Fruit fly (Drosophila melanogaster) whole organism, embryonic: ENCODE results near the gene vih.

ENCODE experiments used
- Adf1 ChIP-seq: fragments of 200-800 bp; sonication (Bioruptor generic); IDR thresholded peaks from 2 replicates; pipeline ENCODE4 v1.3.6; 2022; ENCODE audit warnings: missing biosample characterization, missing genetic modification characterization
- Antp ChIP-seq: fragments of 200-800 bp; sonication (Bioruptor generic); optimal IDR thresholded peaks from 3 replicates; lab custom pipeline; 2016; ENCODE audit warnings: missing biosample characterization, missing genetic modification characterization
- Asciz ChIP-seq: fragments of 200-800 bp; sonication (Bioruptor generic); optimal IDR thresholded peaks from 2 replicates; lab custom pipeline; 2017; ENCODE audit warnings: missing biosample characterization, mild to moderate bottlenecking, missing genetic modification characterization, missing genetic modification reagents
- Bdp1 ChIP-seq: fragments of 200-800 bp; sonication (Bioruptor generic); optimal IDR thresholded peaks from 3 replicates; lab custom pipeline; 2016; ENCODE audit warnings: missing biosample characterization, missing genetic modification characterization
- Bteb2 ChIP-seq: fragments of 200-800 bp; sonication (Bioruptor generic); optimal IDR thresholded peaks from 2 replicates; lab custom pipeline; 2016; ENCODE audit warnings: missing biosample characterization, missing genetic modification characterization
- CG10366 ChIP-seq: fragments of 200-800 bp; sonication (Bioruptor generic); IDR thresholded peaks from 2 replicates; pipeline ENCODE4 v1.3.6; 2022; ENCODE audit warnings: missing biosample characterization, missing genetic modification characterization
- CG10654 ChIP-seq: fragments of 200-800 bp; sonication (Bioruptor generic); optimal IDR thresholded peaks from 2 replicates; lab custom pipeline; 2016; ENCODE audit warnings: missing biosample characterization, missing genetic modification characterization
- CG12236 ChIP-seq: fragments of 200-800 bp; sonication (Bioruptor generic); optimal IDR thresholded peaks from 2 replicates; lab custom pipeline; 2016; ENCODE audit warnings: missing biosample characterization, missing genetic modification characterization
- CG15479 ChIP-seq: fragments of 200-800 bp; sonication (Bioruptor generic); optimal IDR thresholded peaks from 3 replicates; lab custom pipeline; 2019; ENCODE audit warnings: missing biosample characterization, mild to moderate bottlenecking, missing genetic modification characterization, moderate library complexity
- CG15601 ChIP-seq: fragments of 200-800 bp; sonication (Bioruptor generic); optimal IDR thresholded peaks from 3 replicates; lab custom pipeline; 2019; ENCODE audit warnings: missing biosample characterization, mild to moderate bottlenecking, missing genetic modification characterization, moderate library complexity
- CG16779 ChIP-seq: fragments of 200-800 bp; sonication (Bioruptor generic); IDR thresholded peaks from 2 replicates; pipeline ENCODE4 v1.3.6; 2022; ENCODE audit warnings: missing biosample characterization, missing genetic modification characterization
- CG16863 ChIP-seq: fragments of 200-800 bp; sonication (Bioruptor generic); optimal IDR thresholded peaks from 3 replicates; lab custom pipeline; 2016; ENCODE audit warnings: missing biosample characterization, missing genetic modification characterization
- CG33557 ChIP-seq: fragments of 200-800 bp; sonication (Bioruptor generic); optimal IDR thresholded peaks from 2 replicates; lab custom pipeline; 2019; ENCODE audit warnings: missing biosample characterization, mild to moderate bottlenecking, missing genetic modification characterization, moderate library complexity
- CG3407 ChIP-seq: fragments of 200-800 bp; sonication (Bioruptor generic); optimal IDR thresholded peaks from 2 replicates; lab custom pipeline; 2018; ENCODE audit warnings: missing biosample characterization, mild to moderate bottlenecking, missing genetic modification characterization
- CG6813 ChIP-seq: fragments of 200-800 bp; sonication (Bioruptor generic); optimal IDR thresholded peaks from 2 replicates; lab custom pipeline; 2017; ENCODE audit warnings: missing biosample characterization, missing genetic modification characterization, mild to moderate bottlenecking, moderate library complexity, missing genetic modification reagents
- CG7357 ChIP-seq: fragments of 200-800 bp; sonication (Bioruptor generic); IDR thresholded peaks from 3 replicates; pipeline ENCODE4 v1.3.6; 2022; ENCODE audit warnings: missing biosample characterization, missing genetic modification characterization
- CG8924 ChIP-seq: fragments of 200-800 bp; optimal IDR thresholded peaks from 3 replicates; lab custom pipeline; 2019; ENCODE audit warnings: missing biosample characterization, mild to moderate bottlenecking, missing genetic modification characterization, moderate library complexity
- Chrac-16 ChIP-seq: fragments of 200-800 bp; sonication (Bioruptor generic); optimal IDR thresholded peaks from 3 replicates; lab custom pipeline; 2016; ENCODE audit warnings: missing biosample characterization, missing genetic modification characterization
- CoRest ChIP-seq: fragments of 200-800 bp; sonication (Bioruptor generic); optimal IDR thresholded peaks from 3 replicates; lab custom pipeline; 2018; ENCODE audit warnings: missing biosample characterization, mild to moderate bottlenecking, missing genetic modification characterization, moderate library complexity
- Deaf1 ChIP-seq: fragments of 200-800 bp; optimal IDR thresholded peaks from 3 replicates; lab custom pipeline; 2019; ENCODE audit warnings: missing biosample characterization, mild to moderate bottlenecking, missing genetic modification characterization, moderate library complexity
- Ets65A ChIP-seq: fragments of 200-800 bp; sonication (Bioruptor generic); peaks from one replicate; lab custom pipeline; 2016; ENCODE audit warnings: missing biosample characterization, missing genetic modification characterization
- Ets97D ChIP-seq: fragments of 200-800 bp; sonication (Bioruptor generic); optimal IDR thresholded peaks from 3 replicates; lab custom pipeline; 2016; ENCODE audit warnings: missing biosample characterization, missing genetic modification characterization
- GATAe ChIP-seq: fragments of 200-800 bp; sonication (Bioruptor generic); conservative IDR thresholded peaks from 2 replicates; pipeline ENCODE4 v1.3.6; 2022; ENCODE audit warnings: missing biosample characterization, missing genetic modification characterization
- Jarid2 ChIP-seq: fragments of 200-800 bp; sonication (Bioruptor generic); optimal IDR thresholded peaks from 3 replicates; lab custom pipeline; 2017; ENCODE audit warnings: mild to moderate bottlenecking, missing biosample characterization, missing genetic modification reagents, missing genetic modification characterization
- MESR4 ChIP-seq: fragments of 200-800 bp; sonication (Bioruptor generic); optimal IDR thresholded peaks from 2 replicates; lab custom pipeline; 2018; ENCODE audit warnings: missing biosample characterization, mild to moderate bottlenecking, missing genetic modification characterization, moderate library complexity
- Meics ChIP-seq: fragments of 200-800 bp; sonication (Bioruptor generic); optimal IDR thresholded peaks from 2 replicates; lab custom pipeline; 2017; ENCODE audit warnings: missing biosample characterization, mild to moderate bottlenecking, missing genetic modification characterization
- NC2α ChIP-seq: fragments of 200-800 bp; sonication (Bioruptor generic); optimal IDR thresholded peaks from 2 replicates; lab custom pipeline; 2016; ENCODE audit warnings: missing biosample characterization, missing genetic modification characterization
- Neu2 ChIP-seq: fragments of 200-800 bp; sonication (Bioruptor generic); optimal IDR thresholded peaks from 3 replicates; lab custom pipeline; 2016; ENCODE audit warnings: missing biosample characterization, missing genetic modification characterization, borderline replicate concordance
- Sin3A ChIP-seq: fragments of >200 bp; optimal IDR thresholded peaks from 2 replicates; lab custom pipeline; 2018
- YL-1 ChIP-seq: fragments of 200-800 bp; sonication (Bioruptor generic); optimal IDR thresholded peaks from 3 replicates; lab custom pipeline; 2017; ENCODE audit warnings: missing biosample characterization, mild to moderate bottlenecking, missing genetic modification characterization
- bbx ChIP-seq: fragments of 200-800 bp; sonication (Bioruptor generic); IDR thresholded peaks from 2 replicates; pipeline ENCODE4 v1.3.6; 2022; ENCODE audit warnings: missing biosample characterization, missing genetic modification characterization; ENCODE audit not compliant: partially characterized antibody
- br ChIP-seq: fragments of >200 bp; optimal IDR thresholded peaks from 2 replicates; lab custom pipeline; 2017
- bsh ChIP-seq, 2 experiments: fragments of 200-800 bp; sonication (Bioruptor generic); optimal IDR thresholded peaks; 2 replicates each; lab custom pipeline; 2017 to 2018; ENCODE audit warnings: mild to moderate bottlenecking in 2 of 2, missing biosample characterization in 2 of 2, missing genetic modification characterization in 2 of 2, moderate library complexity in 1 of 2
- crc ChIP-seq: fragments of 200-800 bp; sonication (Bioruptor generic); optimal IDR thresholded peaks from 2 replicates; lab custom pipeline; 2016; ENCODE audit warnings: missing biosample characterization, missing genetic modification characterization
- eve ChIP-seq, 2 experiments: fragments of >200 bp; optimal IDR thresholded peaks; 2 replicates each; lab custom pipeline; 2017; ENCODE audit warnings: missing biosample characterization in 2 of 2, missing genetic modification characterization in 2 of 2
- grau ChIP-seq: fragments of 200-800 bp; optimal IDR thresholded peaks from 3 replicates; lab custom pipeline; 2019; ENCODE audit warnings: missing biosample characterization, mild to moderate bottlenecking, missing genetic modification characterization, moderate library complexity
- gsb ChIP-seq: fragments of 200-800 bp; sonication (Bioruptor generic); IDR thresholded peaks from 2 replicates; pipeline ENCODE4 v1.3.6; 2022; ENCODE audit warnings: missing biosample characterization, missing genetic modification characterization
- ind ChIP-seq: fragments of 200-800 bp; sonication (Bioruptor generic); optimal IDR thresholded peaks from 3 replicates; lab custom pipeline; 2016; ENCODE audit warnings: missing biosample characterization, missing genetic modification characterization
- kay ChIP-seq: fragments of 200-800 bp; sonication (Bioruptor generic); optimal IDR thresholded peaks from 2 replicates; lab custom pipeline; 2016; ENCODE audit warnings: missing biosample characterization, missing genetic modification characterization
- klu ChIP-seq: fragments of 200-800 bp; sonication (Bioruptor generic); IDR thresholded peaks from 2 replicates; pipeline ENCODE4 v1.3.6; 2022; ENCODE audit warnings: missing biosample characterization, missing genetic modification characterization
- lab ChIP-seq: fragments of 200-800 bp; sonication (Bioruptor generic); optimal IDR thresholded peaks from 3 replicates; lab custom pipeline; 2017; ENCODE audit warnings: missing biosample characterization, missing genetic modification characterization, mild to moderate bottlenecking, moderate library complexity, missing genetic modification reagents
- nau ChIP-seq: fragments of 200-800 bp; sonication (Bioruptor generic); optimal IDR thresholded peaks from 3 replicates; lab custom pipeline; 2017; ENCODE audit warnings: missing biosample characterization, mild to moderate bottlenecking, missing genetic modification characterization, missing genetic modification reagents
- pfk ChIP-seq: fragments of 200-800 bp; sonication (Bioruptor generic); optimal IDR thresholded peaks from 2 replicates; lab custom pipeline; 2018; ENCODE audit warnings: missing biosample characterization, mild to moderate bottlenecking, missing genetic modification characterization, moderate library complexity
- phol ChIP-seq: fragments of 200-800 bp; sonication (Bioruptor generic); optimal IDR thresholded peaks from 3 replicates; lab custom pipeline; 2018; ENCODE audit warnings: missing biosample characterization, mild to moderate bottlenecking, missing genetic modification characterization, moderate library complexity
- sd ChIP-seq: fragments of 200-800 bp; sonication (Bioruptor generic); optimal IDR thresholded peaks from 3 replicates; lab custom pipeline; 2018; ENCODE audit warnings: missing biosample characterization, mild to moderate bottlenecking, missing genetic modification characterization, moderate library complexity
- sim ChIP-seq: fragments of 200-800 bp; sonication (Bioruptor generic); IDR thresholded peaks from 2 replicates; pipeline ENCODE4 v1.3.6; 2022; ENCODE audit warnings: missing biosample characterization, missing genetic modification characterization
- sisA ChIP-seq: fragments of 200-800 bp; sonication (Bioruptor generic); IDR thresholded peaks from 2 replicates; pipeline ENCODE4 v1.3.6; 2022; ENCODE audit warnings: missing biosample characterization, missing genetic modification characterization
- slou ChIP-seq: fragments of 200-800 bp; sonication (Bioruptor generic); optimal IDR thresholded peaks from 3 replicates; lab custom pipeline; 2016; ENCODE audit warnings: missing biosample characterization, missing genetic modification characterization
- stwl ChIP-seq: fragments of 200-800 bp; sonication (Bioruptor generic); optimal IDR thresholded peaks from 3 replicates; lab custom pipeline; 2018; ENCODE audit warnings: missing biosample characterization, mild to moderate bottlenecking, missing genetic modification characterization, moderate library complexity
- tll ChIP-seq, 2 experiments: fragments of 200-800 bp in 1 of 2; fragments of >200 bp in 1 of 2; sonication (Bioruptor generic) in 1 of 2; optimal IDR thresholded peaks; 2 replicates each; lab custom pipeline; 2017 to 2019; ENCODE audit warnings: missing biosample characterization in 2 of 2, missing genetic modification characterization in 2 of 2, mild to moderate bottlenecking in 1 of 2, moderate library complexity in 1 of 2
- vnd ChIP-seq: fragments of 200-800 bp; sonication (Bioruptor generic); IDR thresholded peaks from 3 replicates; pipeline ENCODE4 v1.3.6; 2022; ENCODE audit warnings: missing biosample characterization, missing genetic modification characterization; ENCODE audit not compliant: partially characterized antibody

The vih gene

DNA sequence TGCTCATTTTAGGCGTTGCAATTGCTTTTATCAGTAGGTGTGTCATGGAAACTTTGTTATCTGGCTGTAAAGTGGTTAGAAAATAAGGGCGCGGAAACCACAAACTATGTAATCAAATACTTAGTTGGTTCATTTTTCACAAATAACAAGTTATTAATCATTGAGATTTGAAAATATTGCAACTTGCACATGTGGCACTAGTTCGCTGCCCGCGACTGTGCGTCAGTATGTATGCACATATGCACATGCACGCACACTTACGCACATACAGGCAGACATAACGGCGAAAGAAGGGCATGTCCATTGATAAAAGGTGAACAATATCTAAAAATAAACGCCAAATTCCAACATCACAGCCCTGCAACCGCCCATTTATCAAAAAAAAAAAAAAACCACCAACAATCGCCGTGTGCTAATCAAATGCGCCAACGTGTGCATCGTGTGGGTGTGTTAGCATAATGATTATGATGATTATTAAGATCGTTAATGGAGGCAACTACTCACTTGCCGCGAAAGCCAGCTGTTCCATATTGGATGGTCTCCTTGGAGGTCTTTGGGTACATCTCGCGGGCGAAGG is 25.4 kb downstream of the vih start (continued):
- TF ChIP-seq CG7357 (0 out of 3 replicates have a peak, but pooled peaks have one; percentile 29), sisA (peak; percentile 61), CG3407 (GFP tag; lab: Kevin White, UChicago) (peak; percentile 23), eve (GFP tag; optimal IDR thresholded peaks at IDR 0.05; lab: Kevin White, UChicago) (no peak), Bteb2 (GFP tag; lab: Kevin White, UChicago) (peak; percentile 22), br (lab: Kevin White, UChicago) (no peak), Asciz (GFP tag; lab: Kevin White, UChicago) (peak; percentile 57), NC2α (no peak), sd (no peak), CG33557 (peak; percentile 14), klu (GFP tag; lab: Robert Waterston, UW) (no peak), lab (GFP tag; lab: Kevin White, UChicago) (peak; percentile 60), bsh (GFP tag; optimal IDR thresholded peaks at IDR 0.05; lab: Kevin White, UChicago) (peak; percentile 23 to 67), grau (tag; lab: Kevin White, UChicago) (peak; percentile 45), MESR4 (peak; percentile 31), CG16779 (GFP tag; lab: Robert Waterston, UW) (no peak), CG15479 (GFP tag; lab: Kevin White, UChicago) (no peak), Meics (GFP tag; lab: Kevin White, UChicago) (peak; percentile 40), CG6813 (GFP tag; lab: Kevin White, UChicago) (peak; percentile 31), Sin3A (no peak), crc (GFP tag; lab: Kevin White, UChicago) (no peak), Ets97D (no peak), ind (GFP tag; lab: Kevin White, UChicago) (peak; percentile 39), tll (GFP tag; optimal IDR thresholded peaks at IDR 0.05; lab: Kevin White, UChicago) (no peak), CG10366 (GFP tag; lab: Robert Waterston, UW) (peak; percentile 54), YL-1 (GFP tag; lab: Kevin White, UChicago) (no peak), stwl (no peak), Bdp1 (GFP tag; lab: Kevin White, UChicago) (no peak), Deaf1 (no peak), CG12236 (no peak), kay (peak; percentile 34), Antp (GFP tag; lab: Kevin White, UChicago) (no peak), vnd (GFP tag; lab: Robert Waterston, UW) (no peak), sim (GFP tag; lab: Robert Waterston, UW) (no peak), Neu2 (GFP tag; lab: Kevin White, UChicago) (no peak), Chrac-16 (peak; percentile 13), nau (GFP tag; lab: Kevin White, UChicago) (peak; percentile 59), GATAe (GFP tag; lab: Robert Waterston, UW) (no peak; the same call in 1 of the 2 replicates), Adf1 (no peak), CoRest (tag; lab: Kevin White, UChicago) (peak; percentile 34), CG15601 (tag; lab: Kevin White, UChicago) (peak; percentile 44), pfk (no peak), Ets65A (GFP tag; lab: Kevin White, UChicago) (no peak), gsb (GFP tag; lab: Robert Waterston, UW) (no peak), CG16863 (GFP tag; lab: Kevin White, UChicago) (peak; percentile 6), slou (GFP tag; lab: Kevin White, UChicago) (no peak), bbx (GFP tag; lab: Robert Waterston, UW) (no peak), CG8924 (tag; lab: Kevin White, UChicago) (peak; percentile 42), CG10654 (GFP tag; lab: Kevin White, UChicago) (peak; percentile 5), Jarid2 (GFP tag; lab: Kevin White, UChicago) (peak; percentile 13), phol (tag; lab: Kevin White, UChicago) (peak; percentile 45)
